Worm (Caenorhabditis elegans): ENCODE results near the gene vps-39.
A peak's percentile ranks its signal among the peaks of the same experiment; 100 is the strongest.

Gene vps-39

ce11 chrV:14011427-14011826 lies 26.8 kb downstream of the vps-39 start:
- TF ChIP-seq nhr-237 (tag; optimal IDR thresholded peaks at IDR 0.05) (no peak), elt-2 (tag; optimal IDR thresholded peaks at IDR 0.05) (no peak), unc-62 (GFP tag; optimal IDR thresholded peaks at IDR 0.05) (no peak), lin-39 (tag; optimal IDR thresholded peaks at IDR 0.05) (no peak), fkh-2 (tag; optimal IDR thresholded peaks at IDR 0.05) (no peak), pha-4 (tag; optimal IDR thresholded peaks at IDR 0.05) (no peak), pqm-1 (tag; optimal IDR thresholded peaks at IDR 0.05) (no peak), nhr-28 (tag; optimal IDR thresholded peaks at IDR 0.05) (no peak), daf-12 (tag; optimal IDR thresholded peaks at IDR 0.05) (no peak), nhr-43 (tag; optimal IDR thresholded peaks at IDR 0.05; ENCODE audit: poor library complexity, severe bottlenecking) (no peak), snpc-4 (tag; optimal IDR thresholded peaks at IDR 0.05) (no peak), egl-5 (tag; optimal IDR thresholded peaks at IDR 0.05) (no peak), mml-1 (tag; optimal IDR thresholded peaks at IDR 0.05) (no peak), nhr-23 (tag; optimal IDR thresholded peaks at IDR 0.05) (no peak), nhr-77 (tag; optimal IDR thresholded peaks at IDR 0.05) (no peak), nhr-25 (tag; optimal IDR thresholded peaks at IDR 0.05) (no peak), ZK546.5 (tag; optimal IDR thresholded peaks at IDR 0.05) (no peak), elt-3 (tag; optimal IDR thresholded peaks at IDR 0.05) (no peak), ceh-9 (tag; optimal IDR thresholded peaks at IDR 0.05) (no peak), ceh-28 (tag; optimal IDR thresholded peaks at IDR 0.05) (no peak)

DNA sequence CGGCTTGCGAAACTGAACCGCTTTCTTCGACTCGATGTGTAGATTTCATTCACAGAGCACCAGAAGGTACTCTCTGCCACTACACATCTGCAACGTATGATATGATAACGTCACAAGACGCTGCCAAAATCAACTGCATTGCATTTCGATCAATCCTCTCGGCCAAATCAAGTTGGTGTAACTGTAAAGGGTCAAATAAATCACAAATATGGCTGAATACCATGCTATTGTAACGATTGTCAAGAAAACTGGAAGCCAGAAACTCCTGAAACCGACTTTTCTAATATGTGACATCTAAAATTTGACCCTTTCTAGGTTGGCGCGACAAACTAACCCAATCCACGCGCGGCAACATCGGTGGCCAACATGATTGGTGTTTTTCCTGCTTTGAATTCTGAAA lies 28.2 kb downstream of the vps-39 start:
- TF ChIP-seq ZK546.5 (tag; optimal IDR thresholded peaks at IDR 0.05) (no peak), lsy-12 (tag; optimal IDR thresholded peaks at IDR 0.05) (no peak), fos-1 (tag; optimal IDR thresholded peaks at IDR 0.05) (no peak), mdl-1 (tag; optimal IDR thresholded peaks at IDR 0.05) (no peak), nhr-11 (tag; optimal IDR thresholded peaks at IDR 0.05) (no peak), R02D3.7 (tag; optimal IDR thresholded peaks at IDR 0.05) (no peak), nhr-23 (tag; optimal IDR thresholded peaks at IDR 0.05) (no peak), nhr-25 (tag; optimal IDR thresholded peaks at IDR 0.05) (no peak), sea-2 (GFP tag; optimal IDR thresholded peaks at IDR 0.05) (no peak), nhr-43 (tag; optimal IDR thresholded peaks at IDR 0.05; ENCODE audit: poor library complexity, severe bottlenecking) (no peak), egl-5 (tag; optimal IDR thresholded peaks at IDR 0.05) (no peak), zag-1 (tag; optimal IDR thresholded peaks at IDR 0.05) (no peak), elt-1 (tag; optimal IDR thresholded peaks at IDR 0.05) (no peak), egl-27 (tag; optimal IDR thresholded peaks at IDR 0.05) (no peak), unc-39 (tag; optimal IDR thresholded peaks at IDR 0.05) (no peak)

- TF ChIP-seq ceh-28 (tag; optimal IDR thresholded peaks at IDR 0.05) (peak; percentile 38), nhr-43 (tag; optimal IDR thresholded peaks at IDR 0.05; ENCODE audit: poor library complexity, severe bottlenecking) (peak; percentile 53), ztf-4 (tag; optimal IDR thresholded peaks at IDR 0.05) (peak; percentile 24), nhr-25 (tag; optimal IDR thresholded peaks at IDR 0.05) (peak; percentile 71), ceh-9 (tag; optimal IDR thresholded peaks at IDR 0.05) (no peak), hmg-11 (tag; optimal IDR thresholded peaks at IDR 0.05) (peak; percentile 33), nhr-77 (tag; optimal IDR thresholded peaks at IDR 0.05) (no peak), nhr-28 (tag; optimal IDR thresholded peaks at IDR 0.05) (no peak), fkh-10 (GFP tag; optimal IDR thresholded peaks at IDR 0.05) (no peak), ama-1 (optimal IDR thresholded peaks at IDR 0.05) (peak; percentile 21), nfya-1 (tag; optimal IDR thresholded peaks at IDR 0.05; ENCODE audit: insufficient read depth) (peak; percentile 47), lsy-12 (tag; optimal IDR thresholded peaks at IDR 0.05) (peak; percentile 56), unc-39 (tag; optimal IDR thresholded peaks at IDR 0.05) (no peak), nhr-23 (tag; optimal IDR thresholded peaks at IDR 0.05) (peak; percentile 7), elt-2 (tag; optimal IDR thresholded peaks at IDR 0.05) (peak; percentile 51)
These were observed 29.8 kb downstream of the vps-39 start for ce11 chrV:14008353-14008859.

DNA sequence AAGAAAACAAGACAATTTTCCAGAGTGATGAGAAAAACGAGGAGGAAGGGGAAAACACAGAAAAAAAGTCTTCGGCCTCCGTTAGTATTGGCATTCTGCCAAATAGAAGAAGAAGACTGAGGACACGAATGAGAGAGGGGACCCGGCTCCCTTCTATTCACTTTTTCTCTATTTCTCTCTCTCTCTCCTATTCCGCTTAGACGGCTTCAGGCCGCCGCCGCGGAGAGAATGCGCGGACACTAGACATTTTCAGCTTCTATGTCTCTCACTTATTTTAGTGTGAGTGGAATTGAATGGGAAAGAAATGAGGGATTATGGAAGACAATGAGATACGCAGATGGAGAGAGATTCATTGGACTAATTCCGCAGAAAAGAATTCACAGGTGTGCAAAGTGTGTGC lies 31.4 kb downstream of the vps-39 start:
- TF ChIP-seq elt-1 (tag; optimal IDR thresholded peaks at IDR 0.05) (no peak), hmg-11 (tag; optimal IDR thresholded peaks at IDR 0.05) (peak; percentile 62), nhr-12 (tag; optimal IDR thresholded peaks at IDR 0.05) (no peak), ZK546.5 (tag; optimal IDR thresholded peaks at IDR 0.05) (no peak), fos-1 (tag; optimal IDR thresholded peaks at IDR 0.05) (no peak), ceh-16 (tag; optimal IDR thresholded peaks at IDR 0.05) (no peak), skn-1 (tag; optimal IDR thresholded peaks at IDR 0.05) (no peak), lin-15B (tag; optimal IDR thresholded peaks at IDR 0.05) (peak; percentile 19), mml-1 (tag; optimal IDR thresholded peaks at IDR 0.05) (no peak), aly-2 (tag; optimal IDR thresholded peaks at IDR 0.05) (no peak), nhr-67 (tag; optimal IDR thresholded peaks at IDR 0.05) (no peak), ztf-4 (tag; optimal IDR thresholded peaks at IDR 0.05) (no peak), fkh-10 (GFP tag; optimal IDR thresholded peaks at IDR 0.05) (no peak), nhr-43 (tag; optimal IDR thresholded peaks at IDR 0.05; ENCODE audit: poor library complexity, severe bottlenecking) (no peak), lin-39 (tag; optimal IDR thresholded peaks at IDR 0.05) (peak; percentile 4), nfya-1 (tag; optimal IDR thresholded peaks at IDR 0.05; ENCODE audit: insufficient read depth) (peak; percentile 70)
